Fruit fly (Drosophila melanogaster) whole organism, pupa: Measurements from ENCODE around the gene Sec5.

Source experiments
- CG4496 ChIP-seq: fragments of 200-800 bp; sonication (Bioruptor generic); IDR thresholded peaks from 3 replicates; pipeline ENCODE4 v1.3.6; 2022; ENCODE audit warnings: missing biosample characterization, missing genetic modification characterization
- D1 ChIP-seq: fragments of 200-800 bp; sonication (Bioruptor generic); optimal IDR thresholded peaks from 2 replicates; lab custom pipeline; 2018; ENCODE audit warnings: missing biosample characterization, mild to moderate bottlenecking, missing genetic modification characterization, moderate library complexity
- Pif1B ChIP-seq: fragments of 200-800 bp; sonication (Bioruptor generic); optimal IDR thresholded peaks from 3 replicates; lab custom pipeline; 2016; ENCODE audit warnings: missing biosample characterization, missing genetic modification characterization

- no peak for TF ChIP-seq CG4496
- no peak for TF ChIP-seq Pif1B (GFP tag; lab: Kevin White, UChicago)
- TF ChIP-seq D1 (tag; lab: Kevin White, UChicago), result no peak
Measured at dm6 chr2L:3428419-3429097, 28.5 kb upstream of the Sec5 start.
